Worm (Caenorhabditis elegans) whole organism, late embryonic: Measurements from ENCODE around the gene srgp-1.

Experiments
- C38D4.7 ChIP-seq: fragments of 200-800 bp; sonication (Bioruptor generic); optimal IDR thresholded peaks from 2 replicates; lab custom pipeline; 2018; ENCODE audit warnings: mild to moderate bottlenecking, missing genetic modification characterization, moderate library complexity, missing compliant biosample characterization
- K02D7.2 ChIP-seq: sonication (generic microtip); optimal IDR thresholded peaks from 2 replicates; lab custom pipeline; 2017; ENCODE audit warnings: mild to moderate bottlenecking, missing genetic modification characterization, missing compliant biosample characterization
- Y22D7AL.16 ChIP-seq: sonication (generic microtip); optimal IDR thresholded peaks from 2 replicates; lab custom pipeline; 2016; ENCODE audit warnings: missing genetic modification characterization, missing compliant biosample characterization
- ahr-1 ChIP-seq: sonication (generic microtip); optimal IDR thresholded peaks from 2 replicates; lab custom pipeline; 2016; ENCODE audit warnings: missing genetic modification characterization, missing compliant biosample characterization
- ama-1 ChIP-seq: fragments of 150-350 bp; optimal IDR thresholded peaks from 2 replicates; lab custom pipeline; 2014
- ceh-14 ChIP-seq: sonication (generic microtip); optimal IDR thresholded peaks from 2 replicates; lab custom pipeline; 2016; ENCODE audit warnings: missing genotype, missing genetic modification characterization, missing compliant biosample characterization
- ceh-19 ChIP-seq: fragments of 200-800 bp; sonication (Bioruptor generic); optimal IDR thresholded peaks from 2 replicates; lab custom pipeline; 2018; ENCODE audit warnings: mild to moderate bottlenecking, missing genetic modification characterization, missing compliant biosample characterization
- ceh-2 ChIP-seq: sonication (generic microtip); optimal IDR thresholded peaks from 2 replicates; lab custom pipeline; 2016; ENCODE audit warnings: missing genotype, missing genetic modification characterization, missing compliant biosample characterization
- ceh-22 ChIP-seq: sonication (generic microtip); optimal IDR thresholded peaks from 2 replicates; lab custom pipeline; 2017; ENCODE audit warnings: missing biosample characterization, missing genetic modification characterization
- ceh-24 ChIP-seq: sonication (generic microtip); optimal IDR thresholded peaks from 2 replicates; lab custom pipeline; 2016; ENCODE audit warnings: mild to moderate bottlenecking, missing genetic modification characterization, missing compliant biosample characterization
- ceh-30 ChIP-seq: fragments of 150-350 bp; optimal IDR thresholded peaks from 2 replicates; lab custom pipeline; 2014; ENCODE audit warnings: missing biosample characterization, missing genetic modification characterization
- ceh-31 ChIP-seq: sonication (generic microtip); optimal IDR thresholded peaks from 2 replicates; lab custom pipeline; 2016; ENCODE audit warnings: missing genetic modification characterization, missing compliant biosample characterization
- ceh-34 ChIP-seq: sonication (generic microtip); optimal IDR thresholded peaks from 2 replicates; lab custom pipeline; 2016; ENCODE audit warnings: mild to moderate bottlenecking, missing genetic modification characterization, missing compliant biosample characterization
- ceh-45 ChIP-seq: fragments of 200-800 bp; sonication (Bioruptor generic); IDR thresholded peaks from 2 replicates; pipeline ENCODE4 v1.3.6; 2022; ENCODE audit warnings: missing genetic modification reagents, missing genetic modification characterization, missing compliant biosample characterization
- ceh-6 ChIP-seq: fragments of 200-800 bp; sonication (Bioruptor generic); optimal IDR thresholded peaks from 2 replicates; lab custom pipeline; 2018; ENCODE audit warnings: mild to moderate bottlenecking, missing genetic modification characterization, missing compliant biosample characterization
- che-1 ChIP-seq: sonication (generic microtip); optimal IDR thresholded peaks from 2 replicates; lab custom pipeline; 2016; ENCODE audit warnings: mild to moderate bottlenecking, missing genetic modification characterization, missing compliant biosample characterization
- dmd-4 ChIP-seq: sonication (generic microtip); optimal IDR thresholded peaks from 2 replicates; lab custom pipeline; 2016; ENCODE audit warnings: borderline replicate concordance, missing genetic modification characterization, missing compliant biosample characterization
- elt-2 ChIP-seq: sonication (generic microtip); optimal IDR thresholded peaks from 2 replicates; lab custom pipeline; 2016; ENCODE audit warnings: missing genetic modification reagents, missing genetic modification characterization, missing compliant biosample characterization
- elt-4 ChIP-seq: sonication (generic microtip); optimal IDR thresholded peaks from 2 replicates; lab custom pipeline; 2016; ENCODE audit warnings: missing genetic modification characterization, missing compliant biosample characterization
- fax-1 ChIP-seq: sonication (generic microtip); optimal IDR thresholded peaks from 2 replicates; lab custom pipeline; 2016; ENCODE audit warnings: missing genotype, missing genetic modification characterization, missing compliant biosample characterization
- fkh-10 ChIP-seq: fragments of 150-350 bp; optimal IDR thresholded peaks from 2 replicates; lab custom pipeline; 2014; ENCODE audit warnings: missing biosample characterization, missing genetic modification reagents, missing genetic modification characterization
- fkh-6 ChIP-seq: sonication (generic microtip); optimal IDR thresholded peaks from 2 replicates; lab custom pipeline; 2016; ENCODE audit warnings: missing genetic modification characterization, missing compliant biosample characterization
- gmeb-2 ChIP-seq: sonication (generic microtip); optimal IDR thresholded peaks from 2 replicates; lab custom pipeline; 2016; ENCODE audit warnings: missing genetic modification characterization, inconsistent platforms, missing compliant biosample characterization
- hlh-13 ChIP-seq: fragments of 200-800 bp; sonication (Bioruptor generic); optimal IDR thresholded peaks from 2 replicates; lab custom pipeline; 2018; ENCODE audit warnings: mild to moderate bottlenecking, missing genetic modification characterization, missing compliant biosample characterization
- hlh-30 ChIP-seq: sonication (generic microtip); optimal IDR thresholded peaks from 2 replicates; lab custom pipeline; 2017; ENCODE audit warnings: antibody characterized with exemption, missing genetic modification characterization, missing compliant biosample characterization; ENCODE audit not compliant: insufficient read depth
- hlh-6 ChIP-seq: sonication (generic microtip); optimal IDR thresholded peaks from 2 replicates; lab custom pipeline; 2016; ENCODE audit warnings: missing genotype, missing genetic modification characterization, missing compliant biosample characterization
- lim-6 ChIP-seq: sonication (generic microtip); optimal IDR thresholded peaks from 2 replicates; lab custom pipeline; 2016; ENCODE audit warnings: missing genetic modification characterization, missing compliant biosample characterization
- lin-11 ChIP-seq: fragments of 200-800 bp; sonication (Bioruptor generic); optimal IDR thresholded peaks from 2 replicates; lab custom pipeline; 2018; ENCODE audit warnings: mild to moderate bottlenecking, missing genetic modification characterization, missing compliant biosample characterization
- madf-2 ChIP-seq: sonication (generic microtip); optimal IDR thresholded peaks from 2 replicates; lab custom pipeline; 2017; ENCODE audit warnings: missing genetic modification characterization, missing compliant biosample characterization
- mec-3 ChIP-seq: sonication (generic microtip); optimal IDR thresholded peaks from 2 replicates; lab custom pipeline; 2016; ENCODE audit warnings: borderline replicate concordance, missing genetic modification characterization, missing compliant biosample characterization
- nhr-232 ChIP-seq: sonication (generic microtip); optimal IDR thresholded peaks from 2 replicates; lab custom pipeline; 2016; ENCODE audit warnings: missing genetic modification characterization, missing compliant biosample characterization
- odd-2 ChIP-seq: sonication (generic microtip); optimal IDR thresholded peaks from 2 replicates; lab custom pipeline; 2017; ENCODE audit warnings: antibody characterized with exemption, mild to moderate bottlenecking, missing genetic modification characterization, missing compliant biosample characterization
- pag-3 ChIP-seq: sonication (generic microtip); optimal IDR thresholded peaks from 2 replicates; lab custom pipeline; 2016; ENCODE audit warnings: missing compliant biosample characterization, missing genetic modification characterization, borderline replicate concordance
- pat-9 ChIP-seq: fragments of 200-800 bp; sonication (Bioruptor generic); optimal IDR thresholded peaks from 2 replicates; lab custom pipeline; 2018; ENCODE audit warnings: mild to moderate bottlenecking, missing genetic modification characterization, moderate library complexity, missing compliant biosample characterization
- pha-4 ChIP-seq: fragments of 150-350 bp; optimal IDR thresholded peaks from 2 replicates; lab custom pipeline; 2018; ENCODE audit warnings: missing biosample characterization, missing genetic modification reagents, missing genetic modification characterization
- pros-1 ChIP-seq: fragments of 150-350 bp; optimal IDR thresholded peaks from 2 replicates; lab custom pipeline; 2014; ENCODE audit warnings: missing biosample characterization, missing genetic modification reagents, missing genetic modification characterization
- sox-2 ChIP-seq: fragments of 200-800 bp; sonication (Bioruptor generic); IDR thresholded peaks from 2 replicates; pipeline ENCODE4 v1.3.6; 2022; ENCODE audit warnings: missing genetic modification reagents, missing genetic modification characterization, missing compliant biosample characterization
- sox-4 ChIP-seq: sonication (generic microtip); optimal IDR thresholded peaks from 2 replicates; lab custom pipeline; 2017; ENCODE audit warnings: mild to moderate bottlenecking, missing genetic modification characterization, inconsistent platforms, missing compliant biosample characterization
- syd-9 ChIP-seq: sonication (generic microtip); optimal IDR thresholded peaks from 2 replicates; lab custom pipeline; 2016; ENCODE audit warnings: mild to moderate bottlenecking, missing genetic modification characterization, moderate library complexity, missing compliant biosample characterization
- tbx-2 ChIP-seq: sonication (generic microtip); optimal IDR thresholded peaks from 2 replicates; lab custom pipeline; 2016; ENCODE audit warnings: missing genetic modification characterization, missing compliant biosample characterization
- unc-3 ChIP-seq, 2 experiments: fragments of 200-800 bp in 1 of 2; sonication (Bioruptor generic) in 1 of 2; sonication (generic microtip) in 1 of 2; conservative IDR thresholded peaks in 1 of 2; optimal IDR thresholded peaks in 1 of 2; 2 replicates each; pipeline versions ENCODE4 v1.3.6 to Lab custom; 2016 to 2022; ENCODE audit warnings: missing compliant biosample characterization in 2 of 2, missing genetic modification characterization in 2 of 2, missing genetic modification reagents in 1 of 2
- unc-55 ChIP-seq: sonication (generic microtip); optimal IDR thresholded peaks from 2 replicates; lab custom pipeline; 2017; ENCODE audit warnings: missing biosample characterization, missing genetic modification reagents, missing genetic modification characterization
- unc-86 ChIP-seq: sonication (generic microtip); optimal IDR thresholded peaks from 2 replicates; lab custom pipeline; 2016; ENCODE audit warnings: missing genetic modification characterization, missing compliant biosample characterization
- ztf-16 ChIP-seq: sonication (generic microtip); optimal IDR thresholded peaks from 2 replicates; lab custom pipeline; 2017; ENCODE audit warnings: missing genetic modification characterization, missing compliant biosample characterization

The srgp-1 gene

ce11 chrIV:11549694-11550093, 20.6 kb upstream of the srgp-1 start (continued):
- TF ChIP-seq ceh-31 (tag; lab: Kevin White, UChicago) (peak; percentile 68), ceh-22 (tag; lab: Kevin White, UChicago) (no peak), fax-1 (tag; lab: Kevin White, UChicago) (peak; percentile 75), hlh-30 (tag; lab: Kevin White, UChicago) (peak; percentile 92), lin-11 (tag; lab: Kevin White, UChicago) (peak; percentile 80), pat-9 (peak; percentile 80), che-1 (peak; percentile 81), nhr-232 (tag; lab: Kevin White, UChicago) (peak; percentile 82), C38D4.7 (GFP tag; lab: Kevin White, UChicago) (peak; percentile 70), ceh-24 (peak; percentile 40), hlh-6 (tag; lab: Kevin White, UChicago) (peak; percentile 77), fkh-6 (tag; lab: Kevin White, UChicago) (peak; percentile 89), lim-6 (tag; lab: Kevin White, UChicago) (peak; percentile 60), ceh-2 (tag; lab: Kevin White, UChicago) (peak; percentile 72), ama-1 (no peak), ceh-30 (tag; lab: Kevin White, UChicago) (no peak), odd-2 (tag; lab: Kevin White, UChicago) (peak; percentile 50), unc-55 (GFP tag; lab: Kevin White, UChicago) (no peak), ceh-34 (tag; lab: Kevin White, UChicago) (peak; percentile 74), ceh-14 (tag; lab: Kevin White, UChicago) (peak; percentile 37), gmeb-2 (peak; percentile 75), tbx-2 (tag; lab: Kevin White, UChicago) (peak; percentile 72), pros-1 (tag; lab: Kevin White, UChicago) (peak; percentile 9), mec-3 (no peak), madf-2 (peak; percentile 66), sox-2 (peak; percentile 60), ztf-16 (tag; lab: Kevin White, UChicago) (peak; percentile 79), dmd-4 (tag; lab: Kevin White, UChicago) (no peak), elt-4 (tag; lab: Kevin White, UChicago) (no peak), ahr-1 (tag; lab: Kevin White, UChicago) (peak; percentile 10), hlh-13 (GFP tag; lab: Kevin White, UChicago) (peak; percentile 74), ceh-6 (GFP tag; lab: Kevin White, UChicago) (peak; percentile 84), Y22D7AL.16 (tag; lab: Kevin White, UChicago) (peak; percentile 70), pha-4 (tag; lab: Kevin White, UChicago) (no peak), unc-86 (peak; percentile 74), syd-9 (peak; percentile 82), sox-4 (tag; lab: Kevin White, UChicago) (peak; percentile 80), unc-3 (GFP tag; conservative IDR thresholded peaks at IDR 0.05; lab: Robert Waterston, UW) (peak; percentile 69; the same call in 1 of the 2 replicates), unc-3 (tag; optimal IDR thresholded peaks at IDR 0.05; lab: Kevin White, UChicago) (peak; percentile 59), pag-3 (tag; lab: Kevin White, UChicago) (no peak), elt-2 (tag; lab: Kevin White, UChicago) (peak; percentile 88), fkh-10 (GFP tag; lab: Kevin White, UChicago) (peak; percentile 83), K02D7.2 (tag; lab: Kevin White, UChicago) (peak; percentile 79), ceh-45 (GFP tag; lab: Robert Waterston, UW) (peak; percentile 80), ceh-19 (GFP tag; lab: Kevin White, UChicago) (peak; percentile 77)
